Fruit fly (Drosophila melanogaster) S2 (cell line): ENCODE measurements around the gene eIF3h.

Source experiments
- CG8478 ChIP-seq: fragments of >200 bp; optimal IDR thresholded peaks from 2 replicates; lab custom pipeline; 2018
- CTCF ChIP-seq, 2 experiments: fragments of >200 bp; optimal IDR thresholded peaks; 2 replicates each; lab custom pipeline; 2018

- TF ChIP-seq CG8478 (lab: Kevin White, UChicago) (no peak), CTCF (optimal IDR thresholded peaks at IDR 0.05; lab: Kevin White, UChicago) (no peak)
Measured at dm6 chr2L:5086905-5087522, 34.1 kb upstream of the eIF3h start.
